Fruit fly (Drosophila melanogaster) whole organism, embryonic: ENCODE measurements around the gene SK.

Experiments used
- Abd-B ChIP-seq: fragments of 200-800 bp; sonication (Bioruptor generic); optimal IDR thresholded peaks from 2 replicates; lab custom pipeline; 2018; ENCODE audit warnings: missing biosample characterization, mild to moderate bottlenecking, missing genetic modification characterization, moderate library complexity
- Atf3 ChIP-seq: fragments of 200-800 bp; sonication (Bioruptor generic); optimal IDR thresholded peaks from 3 replicates; lab custom pipeline; 2016; ENCODE audit warnings: missing biosample characterization, missing genetic modification characterization
- Atf6 ChIP-seq: fragments of 200-800 bp; sonication (Bioruptor generic); IDR thresholded peaks from 2 replicates; pipeline ENCODE4 v1.3.6; 2022; ENCODE audit warnings: missing biosample characterization, missing genetic modification characterization
- B-H2 ChIP-seq: fragments of 200-800 bp; sonication (Bioruptor generic); optimal IDR thresholded peaks from 2 replicates; lab custom pipeline; 2018; ENCODE audit warnings: missing biosample characterization, mild to moderate bottlenecking, missing genetic modification characterization
- CG10274 ChIP-seq: fragments of 200-800 bp; sonication (Bioruptor generic); optimal IDR thresholded peaks from 3 replicates; lab custom pipeline; 2017; ENCODE audit warnings: missing biosample characterization, mild to moderate bottlenecking, missing genetic modification characterization
- CG11085 ChIP-seq: fragments of 200-800 bp; sonication (Bioruptor generic); IDR thresholded peaks from 2 replicates; pipeline ENCODE4 v1.3.6; 2022; ENCODE audit warnings: missing biosample characterization, missing genetic modification characterization
- CG13287 ChIP-seq: fragments of 200-800 bp; sonication (Bioruptor generic); IDR thresholded peaks from 2 replicates; pipeline ENCODE4 v1.3.6; 2022; ENCODE audit warnings: missing biosample characterization, missing genetic modification characterization; ENCODE audit not compliant: partially characterized antibody
- CG13424 ChIP-seq: fragments of 200-800 bp; sonication (Bioruptor generic); optimal IDR thresholded peaks from 2 replicates; lab custom pipeline; 2019; ENCODE audit warnings: missing biosample characterization, mild to moderate bottlenecking, missing genetic modification characterization, moderate library complexity
- CG1602 ChIP-seq: fragments of 200-800 bp; sonication (Bioruptor generic); optimal IDR thresholded peaks from 3 replicates; lab custom pipeline; 2016; ENCODE audit warnings: missing biosample characterization, missing genetic modification characterization
- CG31365 ChIP-seq: fragments of 200-800 bp; sonication (Bioruptor generic); optimal IDR thresholded peaks from 2 replicates; lab custom pipeline; 2018; ENCODE audit warnings: missing biosample characterization, mild to moderate bottlenecking, missing genetic modification characterization
- CG31441 ChIP-seq: fragments of 200-800 bp; sonication (Bioruptor generic); IDR thresholded peaks from 2 replicates; pipeline ENCODE4 v1.3.6; 2022; ENCODE audit warnings: missing biosample characterization, missing genetic modification characterization
- CG3281 ChIP-seq: fragments of 200-800 bp; sonication (Bioruptor generic); optimal IDR thresholded peaks from 3 replicates; lab custom pipeline; 2017; ENCODE audit warnings: missing biosample characterization, mild to moderate bottlenecking, missing genetic modification characterization
- CG4282 ChIP-seq: fragments of 200-800 bp; sonication (Bioruptor generic); optimal IDR thresholded peaks from 2 replicates; lab custom pipeline; 2016; ENCODE audit warnings: missing biosample characterization, missing genetic modification characterization
- CG4854 ChIP-seq: fragments of 200-800 bp; sonication (Bioruptor generic); optimal IDR thresholded peaks from 2 replicates; lab custom pipeline; 2016; ENCODE audit warnings: missing biosample characterization, missing genetic modification characterization, inconsistent platforms
- CG6654 ChIP-seq: fragments of 200-800 bp; sonication (Bioruptor generic); optimal IDR thresholded peaks from 2 replicates; lab custom pipeline; 2017; ENCODE audit warnings: missing biosample characterization, mild to moderate bottlenecking, missing genetic modification characterization
- CG6791 ChIP-seq: fragments of 200-800 bp; sonication (Bioruptor generic); IDR thresholded peaks from 3 replicates; pipeline ENCODE4 v1.3.6; 2022; ENCODE audit warnings: missing biosample characterization, missing genetic modification characterization; ENCODE audit not compliant: partially characterized antibody
- CG9609 ChIP-seq: fragments of 200-800 bp; sonication (Bioruptor generic); optimal IDR thresholded peaks from 3 replicates; lab custom pipeline; 2016; ENCODE audit warnings: missing biosample characterization, missing genetic modification characterization
- CG9932 ChIP-seq: fragments of 200-800 bp; sonication (Bioruptor generic); IDR thresholded peaks from 2 replicates; pipeline ENCODE4 v1.3.6; 2022; ENCODE audit warnings: missing biosample characterization, missing genetic modification characterization
- CkIIα-i1 ChIP-seq: fragments of 200-800 bp; sonication (Bioruptor generic); IDR thresholded peaks from 2 replicates; pipeline ENCODE4 v1.3.6; 2022; ENCODE audit warnings: missing biosample characterization, missing genetic modification characterization
- CoRest ChIP-seq: fragments of 200-800 bp; sonication (Bioruptor generic); optimal IDR thresholded peaks from 3 replicates; lab custom pipeline; 2018; ENCODE audit warnings: missing biosample characterization, mild to moderate bottlenecking, missing genetic modification characterization, moderate library complexity
- D19B ChIP-seq: fragments of 200-800 bp; sonication (Bioruptor generic); optimal IDR thresholded peaks from 2 replicates; lab custom pipeline; 2017; ENCODE audit warnings: missing biosample characterization, mild to moderate bottlenecking, missing genetic modification characterization
- Dbx ChIP-seq: fragments of 200-800 bp; sonication (Bioruptor generic); IDR thresholded peaks from 3 replicates; pipeline ENCODE4 v1.3.6; 2022; ENCODE audit warnings: missing biosample characterization, missing genetic modification characterization
- Dll ChIP-seq: fragments of 200-800 bp; sonication (Bioruptor generic); IDR thresholded peaks from 4 replicates; pipeline ENCODE4 v1.3.6; 2022; ENCODE audit warnings: missing biosample characterization, missing genetic modification characterization; ENCODE audit not compliant: partially characterized antibody
- Dp ChIP-seq: fragments of 200-800 bp; sonication (Bioruptor generic); optimal IDR thresholded peaks from 2 replicates; lab custom pipeline; 2018; ENCODE audit warnings: missing biosample characterization, mild to moderate bottlenecking, missing genetic modification characterization, moderate library complexity
- Dref ChIP-seq: fragments of 200-800 bp; sonication (Bioruptor generic); IDR thresholded peaks from 2 replicates; pipeline ENCODE4 v1.3.6; 2022; ENCODE audit warnings: missing biosample characterization, missing genetic modification characterization
- Fer3 ChIP-seq: fragments of 200-800 bp; sonication (Bioruptor generic); optimal IDR thresholded peaks from 2 replicates; lab custom pipeline; 2018; ENCODE audit warnings: missing biosample characterization, mild to moderate bottlenecking, missing genetic modification characterization, moderate library complexity
- Lhr ChIP-seq: fragments of 200-800 bp; sonication (Bioruptor generic); optimal IDR thresholded peaks from 3 replicates; lab custom pipeline; 2017; ENCODE audit warnings: mild to moderate bottlenecking, missing biosample characterization, missing genetic modification reagents, missing genetic modification characterization
- Lpt ChIP-seq: fragments of >200 bp; optimal IDR thresholded peaks from 2 replicates; lab custom pipeline; 2018; ENCODE audit warnings: missing biosample characterization, missing genetic modification characterization
- MESR4 ChIP-seq: fragments of 200-800 bp; sonication (Bioruptor generic); optimal IDR thresholded peaks from 2 replicates; lab custom pipeline; 2018; ENCODE audit warnings: missing biosample characterization, mild to moderate bottlenecking, missing genetic modification characterization, moderate library complexity
- Med ChIP-seq: fragments of 200-800 bp; sonication (Bioruptor generic); peaks from one replicate; lab custom pipeline; 2016; ENCODE audit warnings: missing biosample characterization, missing genetic modification characterization, mild to moderate bottlenecking, inconsistent platforms, moderate library complexity
- NfI ChIP-seq: fragments of 200-800 bp; sonication (Bioruptor generic); optimal IDR thresholded peaks from 3 replicates; lab custom pipeline; 2018; ENCODE audit warnings: missing biosample characterization, mild to moderate bottlenecking, missing genetic modification characterization, moderate library complexity
- Rfx ChIP-seq: fragments of 200-800 bp; sonication (Bioruptor generic); IDR thresholded peaks from 2 replicates; pipeline ENCODE4 v1.3.6; 2022; ENCODE audit warnings: missing biosample characterization, missing genetic modification characterization
- Xrp1 ChIP-seq: fragments of 200-800 bp; sonication (Bioruptor generic); IDR thresholded peaks from 2 replicates; pipeline ENCODE4 v1.3.6; 2022; ENCODE audit warnings: missing biosample characterization, missing genetic modification characterization
- ab ChIP-seq: fragments of 200-800 bp; sonication (Bioruptor generic); optimal IDR thresholded peaks from 2 replicates; lab custom pipeline; 2016; ENCODE audit warnings: missing biosample characterization, missing genetic modification characterization
- bab2 ChIP-seq: fragments of 200-800 bp; sonication (Bioruptor generic); optimal IDR thresholded peaks from 2 replicates; lab custom pipeline; 2016; ENCODE audit warnings: missing biosample characterization, missing genetic modification characterization
- chinmo ChIP-seq: fragments of 200-800 bp; sonication (Bioruptor generic); IDR thresholded peaks from 4 replicates; pipeline ENCODE4 v1.3.6; 2022; ENCODE audit warnings: missing biosample characterization, missing genetic modification characterization; ENCODE audit not compliant: partially characterized antibody
- chm ChIP-seq: fragments of 200-800 bp; sonication (Bioruptor generic); IDR thresholded peaks from 2 replicates; pipeline ENCODE4 v1.3.6; 2022; ENCODE audit warnings: missing biosample characterization, missing genetic modification characterization
- dati ChIP-seq: fragments of 200-800 bp; sonication (Bioruptor generic); IDR thresholded peaks from 2 replicates; pipeline ENCODE4 v1.3.6; 2022; ENCODE audit warnings: missing biosample characterization, missing genetic modification characterization
- disco-r ChIP-seq: fragments of 200-800 bp; sonication (Bioruptor generic); optimal IDR thresholded peaks from 2 replicates; lab custom pipeline; 2016; ENCODE audit warnings: missing biosample characterization, missing genetic modification characterization
- dysf ChIP-seq: fragments of 200-800 bp; sonication (Bioruptor generic); IDR thresholded peaks from 3 replicates; pipeline ENCODE4 v1.3.6; 2022; ENCODE audit warnings: missing biosample characterization, missing genetic modification characterization
- gt ChIP-seq: fragments of 200-800 bp; sonication (Bioruptor generic); IDR thresholded peaks from 2 replicates; pipeline ENCODE4 v1.3.6; 2022; ENCODE audit warnings: missing biosample characterization, missing genetic modification characterization
- jing ChIP-seq: fragments of 200-800 bp; sonication (Bioruptor generic); optimal IDR thresholded peaks from 2 replicates; lab custom pipeline; 2018; ENCODE audit warnings: missing biosample characterization, mild to moderate bottlenecking, missing genetic modification characterization
- nau ChIP-seq: fragments of 200-800 bp; sonication (Bioruptor generic); optimal IDR thresholded peaks from 3 replicates; lab custom pipeline; 2017; ENCODE audit warnings: missing biosample characterization, mild to moderate bottlenecking, missing genetic modification characterization, missing genetic modification reagents
- org-1 ChIP-seq: fragments of 200-800 bp; sonication (Bioruptor generic); optimal IDR thresholded peaks from 2 replicates; lab custom pipeline; 2017; ENCODE audit warnings: missing biosample characterization, missing genetic modification characterization
- repo ChIP-seq: fragments of 200-800 bp; sonication (Bioruptor generic); optimal IDR thresholded peaks from 2 replicates; lab custom pipeline; 2016; ENCODE audit warnings: missing biosample characterization, missing genetic modification characterization
- stwl ChIP-seq: fragments of 200-800 bp; sonication (Bioruptor generic); optimal IDR thresholded peaks from 3 replicates; lab custom pipeline; 2018; ENCODE audit warnings: missing biosample characterization, mild to moderate bottlenecking, missing genetic modification characterization, moderate library complexity
- sug ChIP-seq: fragments of 200-800 bp; optimal IDR thresholded peaks from 2 replicates; lab custom pipeline; 2019; ENCODE audit warnings: missing biosample characterization, mild to moderate bottlenecking, missing genetic modification characterization, moderate library complexity
- tll ChIP-seq, 2 experiments: fragments of 200-800 bp in 1 of 2; fragments of >200 bp in 1 of 2; sonication (Bioruptor generic) in 1 of 2; optimal IDR thresholded peaks; 2 replicates each; lab custom pipeline; 2017 to 2019; ENCODE audit warnings: missing biosample characterization in 2 of 2, missing genetic modification characterization in 2 of 2, mild to moderate bottlenecking in 1 of 2, moderate library complexity in 1 of 2
- toy ChIP-seq: fragments of 200-800 bp; sonication (Bioruptor generic); IDR thresholded peaks from 2 replicates; pipeline ENCODE4 v1.3.6; 2022; ENCODE audit warnings: missing biosample characterization, missing genetic modification characterization
- unpg ChIP-seq: fragments of 200-800 bp; sonication (Bioruptor generic); optimal IDR thresholded peaks from 3 replicates; lab custom pipeline; 2018; ENCODE audit warnings: missing biosample characterization, mild to moderate bottlenecking, missing genetic modification characterization, moderate library complexity
- z ChIP-seq: fragments of 200-800 bp; sonication (Bioruptor generic); IDR thresholded peaks from 3 replicates; pipeline ENCODE4 v1.3.6; 2022; ENCODE audit warnings: missing biosample characterization, missing genetic modification characterization

Gene SK

dm6 chrX:5317170-5317569 lies 22.9 kb upstream of the SK start, which contains the start of the genes CG15930 and Sas10 (continued):
- TF ChIP-seq Lhr (GFP tag; lab: Kevin White, UChicago): peak; percentile 44
- TF ChIP-seq bab2 (GFP tag; lab: Kevin White, UChicago): no peak
- no peak for TF ChIP-seq disco-r (GFP tag; lab: Kevin White, UChicago)
- no peak for TF ChIP-seq dati (GFP tag; lab: Robert Waterston, UW)
- no peak for TF ChIP-seq jing
- TF ChIP-seq CG3281 (GFP tag; lab: Kevin White, UChicago): no peak
- no peak for TF ChIP-seq unpg (GFP tag; lab: Kevin White, UChicago)
- no peak for TF ChIP-seq CG4282 (GFP tag; lab: Kevin White, UChicago)
- no peak for TF ChIP-seq D19B
- no peak for TF ChIP-seq CG4854 (GFP tag; lab: Kevin White, UChicago)
- no peak for TF ChIP-seq repo (GFP tag; lab: Kevin White, UChicago)
- TF ChIP-seq NfI (GFP tag; lab: Kevin White, UChicago): no peak
- TF ChIP-seq Med: peak; percentile 20
- TF ChIP-seq Fer3: no peak
- peak; percentile 84 for TF ChIP-seq stwl
- peak; percentile 58 for TF ChIP-seq Dp (GFP tag; lab: Kevin White, UChicago)
- TF ChIP-seq Atf3 (GFP tag; lab: Kevin White, UChicago): no peak
- TF ChIP-seq Lpt: no peak
- no peak for TF ChIP-seq Abd-B (GFP tag; lab: Kevin White, UChicago)
- TF ChIP-seq CG10274: no peak
- no peak for TF ChIP-seq tll (GFP tag; optimal IDR thresholded peaks at IDR 0.05; lab: Kevin White, UChicago)
- no peak for TF ChIP-seq Rfx (GFP tag; lab: Robert Waterston, UW)
- TF ChIP-seq Dbx (GFP tag; lab: Robert Waterston, UW): no peak
- peak; percentile 53; the same call in 1 of the 3 replicates for TF ChIP-seq CG6791 (GFP tag; lab: Robert Waterston, UW)
- peak; percentile 72 for TF ChIP-seq Dref (GFP tag; lab: Robert Waterston, UW)
- TF ChIP-seq CG13287: peak; percentile 56; the same call in 1 of the 2 replicates
- no peak for TF ChIP-seq CG9932 (GFP tag; lab: Robert Waterston, UW)
- TF ChIP-seq dysf: no peak
- TF ChIP-seq gt: no peak
- no peak for TF ChIP-seq toy (GFP tag; lab: Robert Waterston, UW)
- no peak for TF ChIP-seq ab
- TF ChIP-seq CkIIα-i1 (GFP tag; lab: Robert Waterston, UW): no peak
- TF ChIP-seq Xrp1 (GFP tag; lab: Robert Waterston, UW): no peak
- TF ChIP-seq B-H2 (GFP tag; lab: Kevin White, UChicago): no peak
- no peak for TF ChIP-seq sug (tag; lab: Kevin White, UChicago)
- TF ChIP-seq CG11085 (GFP tag; lab: Robert Waterston, UW): no peak
- no peak for TF ChIP-seq z (GFP tag; lab: Robert Waterston, UW)
- 0 out of 4 replicates have a peak, but pooled peaks have one; percentile 48 for TF ChIP-seq chinmo (GFP tag; lab: Robert Waterston, UW)
- TF ChIP-seq CG31441 (GFP tag; lab: Robert Waterston, UW): no peak
- TF ChIP-seq org-1 (GFP tag; lab: Kevin White, UChicago): no peak
- TF ChIP-seq CG1602: no peak
- no peak for TF ChIP-seq nau (GFP tag; lab: Kevin White, UChicago)
- peak; percentile 23; the same call in 1 of the 4 replicates for TF ChIP-seq Dll (GFP tag; lab: Robert Waterston, UW)
- peak; percentile 20 for TF ChIP-seq CoRest (tag; lab: Kevin White, UChicago)
- TF ChIP-seq MESR4 (GFP tag; lab: Kevin White, UChicago): peak; percentile 42
- TF ChIP-seq CG9609 (GFP tag; lab: Kevin White, UChicago): no peak
- TF ChIP-seq Atf6 (GFP tag; lab: Robert Waterston, UW): no peak
- no peak for TF ChIP-seq chm (GFP tag; lab: Robert Waterston, UW)
- no peak for TF ChIP-seq CG31365 (tag; lab: Kevin White, UChicago)
- TF ChIP-seq CG6654 (GFP tag; lab: Kevin White, UChicago): no peak
- TF ChIP-seq CG13424 (tag; lab: Kevin White, UChicago): no peak
